Worm (Caenorhabditis elegans): ENCODE results near the gene F56C9.3.

Gene F56C9.3

DNA sequence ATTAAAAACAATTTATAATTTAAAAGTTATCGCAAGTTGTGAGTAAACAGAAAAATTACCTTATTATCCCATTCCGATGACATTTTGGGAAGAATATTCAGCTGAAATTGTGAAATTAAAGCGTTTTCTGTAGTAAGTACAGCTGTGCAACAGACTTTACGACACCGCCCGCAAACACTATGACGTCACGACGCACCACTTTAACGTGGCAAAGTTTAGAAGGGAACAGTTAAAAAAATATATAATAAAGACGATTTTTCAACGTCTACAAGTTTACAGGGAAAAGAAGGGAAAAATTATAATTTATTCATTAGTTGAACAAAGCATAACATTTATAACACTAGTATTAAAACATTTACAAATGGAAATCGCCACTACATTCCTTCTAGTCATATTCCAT lies 42.8 kb downstream of the F56C9.3 start, which contains the start of gene F08F8.9:
Gene F08F8.9 (minus strand): TSS at position 101 of the 400 bp plus-strand sequence.
- no peak for TF ChIP-seq dao-5 (tag; optimal IDR thresholded peaks at IDR 0.05)
- TF ChIP-seq him-1 (tag; optimal IDR thresholded peaks at IDR 0.05), result no peak
- no peak for TF ChIP-seq W03F9.2 (tag; optimal IDR thresholded peaks at IDR 0.05)

ce11 chrIII:7357356-7357755 lies 46.3 kb downstream of the F56C9.3 start, which contains the start of gene F08F8.10:
F08F8.10 (minus strand) TSS chrIII:7357393.
- TF ChIP-seq him-1 (tag; optimal IDR thresholded peaks at IDR 0.05), result no peak
- TF ChIP-seq dao-5 (tag; optimal IDR thresholded peaks at IDR 0.05), result no peak
- TF ChIP-seq W03F9.2 (tag; optimal IDR thresholded peaks at IDR 0.05), result no peak

DNA sequence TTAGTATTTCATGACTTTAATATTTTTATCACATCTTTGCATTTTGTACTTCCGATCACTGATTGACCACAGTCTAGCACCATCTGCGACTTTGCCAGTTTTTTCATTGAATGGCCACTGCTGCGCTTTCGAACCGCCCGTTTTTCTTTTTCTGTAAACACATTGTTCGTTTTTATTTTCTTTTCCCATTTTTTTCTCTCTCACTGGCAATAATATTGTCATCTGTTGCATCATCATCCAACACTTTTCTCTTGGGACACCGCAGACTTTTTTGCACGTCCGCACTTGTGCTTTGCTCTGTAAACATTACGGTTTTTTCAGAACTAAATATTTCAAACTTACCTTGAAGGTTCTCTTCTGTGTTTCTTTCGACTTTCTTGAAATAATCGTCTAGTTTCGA lies 47.5 kb downstream of the F56C9.3 start:
- no peak for TF ChIP-seq dao-5 (tag; optimal IDR thresholded peaks at IDR 0.05)
- TF ChIP-seq W03F9.2 (tag; optimal IDR thresholded peaks at IDR 0.05), result no peak
- TF ChIP-seq him-1 (tag; optimal IDR thresholded peaks at IDR 0.05), result no peak

- TF ChIP-seq W03F9.2 (tag; optimal IDR thresholded peaks at IDR 0.05) (no peak), dao-5 (tag; optimal IDR thresholded peaks at IDR 0.05) (no peak), him-1 (tag; optimal IDR thresholded peaks at IDR 0.05) (no peak)
Observed at ce11 chrIII:7359037-7359548, 48.0 kb downstream of the F56C9.3 start, which contains the start of the genes eco-1 and hmgr-1. eco-1 (minus strand) TSS chrIII:7359095. hmgr-1 (plus strand) TSS chrIII:7359498.
